Worm (Caenorhabditis elegans) whole organism, midembryonic: ENCODE data around the gene Y71H2AM.6.

Experiments
- T22C8.4 ChIP-seq: fragments of 200-800 bp; sonication (Bioruptor generic); IDR thresholded peaks from 2 replicates; pipeline ENCODE4 v1.3.6; 2022; ENCODE audit warnings: missing genetic modification characterization, missing compliant biosample characterization
- cog-1 ChIP-seq: sonication (generic microtip); optimal IDR thresholded peaks from 2 replicates; lab custom pipeline; 2016; ENCODE audit warnings: missing genetic modification characterization, missing compliant biosample characterization
- flt-1 ChIP-seq: fragments of 200-800 bp; sonication (Bioruptor generic); IDR thresholded peaks from 2 replicates; pipeline ENCODE4 v1.3.6; 2022; ENCODE audit warnings: missing genetic modification characterization, missing compliant biosample characterization
- klf-2 ChIP-seq: fragments of 200-800 bp; sonication (Bioruptor generic); conservative IDR thresholded peaks from 2 replicates; pipeline ENCODE4 v1.3.6; 2022; ENCODE audit warnings: missing genetic modification reagents, missing genetic modification characterization, missing compliant biosample characterization
- med-1 ChIP-seq: sonication (generic microtip); optimal IDR thresholded peaks from 2 replicates; lab custom pipeline; 2017; ENCODE audit warnings: missing genetic modification characterization, mild to moderate bottlenecking, missing compliant biosample characterization, antibody characterized with exemption, missing genetic modification reagents; ENCODE audit not compliant: insufficient read depth
- ref-1 ChIP-seq: fragments of 200-800 bp; sonication (Bioruptor generic); conservative IDR thresholded peaks from 2 replicates; pipeline ENCODE4 v1.3.6; 2022; ENCODE audit warnings: missing genetic modification reagents, missing genetic modification characterization, missing compliant biosample characterization
- tab-1 ChIP-seq: fragments of 200-800 bp; sonication (Bioruptor generic); IDR thresholded peaks from 2 replicates; pipeline ENCODE4 v1.3.6; 2022; ENCODE audit warnings: missing genetic modification characterization, missing compliant biosample characterization
- ztf-23 ChIP-seq: fragments of 200-800 bp; sonication (Bioruptor generic); IDR thresholded peaks from 2 replicates; pipeline ENCODE4 v1.3.6; 2022; ENCODE audit warnings: missing genetic modification reagents, missing genetic modification characterization, missing compliant biosample characterization
- ztf-29 ChIP-seq: fragments of 200-800 bp; sonication (Bioruptor generic); IDR thresholded peaks from 2 replicates; pipeline ENCODE4 v1.3.6; 2022; ENCODE audit warnings: missing genetic modification reagents, missing genetic modification characterization, missing compliant biosample characterization

Y71H2AM.6 gene

ce11 chrIII:2800743-2801142, 19.9 kb downstream of the Y71H2AM.6 start:
- 0 out of 2 replicates have a peak, but pooled peaks have one; percentile 33 for TF ChIP-seq tab-1 (GFP tag; lab: Robert Waterston, UW)
- TF ChIP-seq flt-1 (GFP tag; lab: Robert Waterston, UW): no peak

DNA sequence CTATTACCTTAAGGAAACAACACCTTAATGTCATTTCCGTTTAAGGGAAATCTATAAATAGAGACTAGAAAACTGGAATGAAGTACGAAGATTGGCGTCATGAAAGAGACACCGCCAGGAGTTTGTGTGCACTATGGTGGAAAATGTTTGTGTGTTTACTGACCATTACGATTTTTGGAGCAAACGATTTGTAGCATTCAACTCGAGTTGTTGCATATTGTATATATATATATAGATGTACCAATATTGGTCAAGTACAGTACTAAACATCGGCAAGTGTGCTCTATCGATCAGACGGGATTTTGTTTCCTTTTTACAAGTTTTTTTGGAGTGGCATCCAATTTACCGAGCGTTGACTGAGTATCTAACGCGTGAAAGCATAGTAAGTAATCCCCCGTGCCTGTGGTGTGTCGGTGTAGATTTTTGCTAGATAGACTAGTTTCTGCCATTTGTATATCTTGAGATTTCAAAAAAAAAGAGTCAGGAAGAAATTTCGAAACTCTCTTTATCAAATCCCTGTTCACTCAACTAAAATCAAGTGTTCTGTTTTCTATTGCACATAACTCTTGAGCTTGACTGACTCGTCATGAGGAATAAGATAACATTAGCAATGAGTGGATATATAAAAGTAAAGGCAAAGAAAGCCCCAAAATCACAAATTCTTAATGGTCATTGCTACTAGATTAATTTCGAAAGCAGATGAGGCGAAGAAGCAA, 21.1 kb downstream of the Y71H2AM.6 start, which contains the start of the genes twk-45 and Y71H2AM.25:
TSS of gene twk-45 (minus strand) at position 101 of the 716 bp plus-strand sequence.
TSS of gene Y71H2AM.25 (plus strand) at position 666 of the 716 bp plus-strand sequence.
- TF ChIP-seq flt-1 (GFP tag; lab: Robert Waterston, UW) (no peak), ztf-23 (no peak), ztf-29 (GFP tag; lab: Robert Waterston, UW) (no peak), med-1 (GFP tag; lab: Kevin White, UChicago) (no peak), ref-1 (GFP tag; lab: Robert Waterston, UW) (no peak), cog-1 (tag; lab: Kevin White, UChicago) (no peak), klf-2 (no peak), tab-1 (GFP tag; lab: Robert Waterston, UW) (no peak), T22C8.4 (GFP tag; lab: Robert Waterston, UW) (no peak)

DNA sequence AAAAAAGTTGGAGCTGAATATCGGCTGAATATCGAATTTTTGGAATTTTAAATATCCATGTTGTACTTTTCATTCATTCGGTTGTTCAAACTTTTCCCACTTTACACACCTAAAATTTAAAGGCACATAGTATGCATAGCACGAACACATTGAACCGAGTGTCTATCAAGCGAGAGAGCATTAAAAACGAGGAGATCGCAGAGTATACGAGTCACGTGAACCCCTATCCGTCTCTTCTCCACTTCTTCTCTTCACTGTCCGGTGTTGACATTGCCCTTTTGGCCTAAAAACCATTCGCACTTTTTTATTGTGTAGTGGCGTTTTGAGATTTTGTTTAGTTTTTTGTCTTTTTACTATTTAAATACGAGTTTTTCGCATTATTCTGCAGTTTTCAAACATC, 23.6 kb downstream of the Y71H2AM.6 start:
- TF ChIP-seq flt-1 (GFP tag; lab: Robert Waterston, UW) (no peak), klf-2 (no peak), cog-1 (tag; lab: Kevin White, UChicago) (no peak), tab-1 (GFP tag; lab: Robert Waterston, UW) (no peak), T22C8.4 (GFP tag; lab: Robert Waterston, UW) (no peak), ztf-23 (no peak), ref-1 (GFP tag; lab: Robert Waterston, UW) (no peak), ztf-29 (GFP tag; lab: Robert Waterston, UW) (no peak), med-1 (GFP tag; lab: Kevin White, UChicago) (no peak)

DNA sequence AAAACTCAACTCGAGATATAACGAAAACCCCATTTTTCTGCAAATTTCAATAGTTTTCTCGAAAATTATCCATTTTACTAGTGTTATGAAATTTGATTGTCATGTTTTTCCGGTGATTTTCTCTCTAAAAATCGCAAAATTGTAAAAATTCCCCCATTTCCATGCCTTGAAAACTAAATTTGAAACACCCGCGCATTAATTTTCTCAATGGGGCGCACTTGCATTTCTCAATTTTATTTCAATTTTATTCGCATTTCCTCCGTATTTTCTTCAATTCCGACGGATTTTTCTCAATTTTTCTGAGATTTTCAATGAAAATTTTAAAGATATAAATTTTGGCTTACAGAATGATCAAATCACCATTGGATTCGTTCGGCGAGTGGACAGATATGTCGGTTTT, 24.2 kb downstream of the Y71H2AM.6 start, which contains the start of gene Y71H2AM.3:
TSS of gene Y71H2AM.3 (plus strand) at position 347 of the 400 bp plus-strand sequence.
- TF ChIP-seq med-1 (GFP tag; lab: Kevin White, UChicago) (no peak), ztf-29 (GFP tag; lab: Robert Waterston, UW) (no peak), cog-1 (tag; lab: Kevin White, UChicago) (no peak), flt-1 (GFP tag; lab: Robert Waterston, UW) (no peak), ztf-23 (no peak), ref-1 (GFP tag; lab: Robert Waterston, UW) (no peak), T22C8.4 (GFP tag; lab: Robert Waterston, UW) (no peak), tab-1 (GFP tag; lab: Robert Waterston, UW) (no peak), klf-2 (no peak)

- TF ChIP-seq ztf-23 (no peak), klf-2 (no peak)
Measured at ce11 chrIII:2811410-2811809, 30.6 kb downstream of the Y71H2AM.6 start.

DNA sequence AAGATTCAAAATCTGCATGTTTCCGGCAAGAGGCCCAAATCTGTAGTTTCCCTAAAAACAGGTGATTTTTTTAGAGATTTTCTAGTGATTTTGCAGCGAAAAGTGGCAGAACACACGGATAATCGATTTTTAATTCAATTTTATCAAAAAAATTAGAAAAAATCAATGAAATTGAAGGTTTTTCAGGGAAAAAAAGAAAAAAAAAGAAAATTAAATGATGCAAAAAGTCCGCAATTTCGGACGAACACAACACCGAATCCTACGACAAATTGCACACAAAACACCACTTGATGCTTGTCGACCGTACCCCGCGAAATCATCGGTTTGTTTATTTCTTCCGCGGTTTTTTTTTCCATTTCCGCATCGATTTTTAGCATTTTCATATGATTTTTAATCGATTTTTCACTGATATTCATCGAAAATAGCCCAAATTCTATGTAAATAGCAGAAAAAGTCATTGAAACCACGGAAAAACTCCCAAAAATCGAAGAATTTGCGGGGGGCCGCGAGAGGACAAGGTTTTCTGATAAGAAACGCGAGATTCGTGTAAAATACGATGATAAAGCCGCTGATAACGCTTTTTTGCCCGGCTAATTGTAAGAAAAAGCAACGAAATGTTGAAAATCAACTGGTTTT, 34.2 kb downstream of the Y71H2AM.6 start, which contains the start of gene tufm-1:
TSS of gene tufm-1 (minus strand) at position 51 of the 636 bp plus-strand sequence.
- TF ChIP-seq ref-1 (GFP tag; lab: Robert Waterston, UW) (no peak), cog-1 (tag; lab: Kevin White, UChicago) (no peak), klf-2 (no peak), med-1 (GFP tag; lab: Kevin White, UChicago) (no peak), ztf-23 (no peak), flt-1 (GFP tag; lab: Robert Waterston, UW) (no peak), T22C8.4 (GFP tag; lab: Robert Waterston, UW) (no peak), tab-1 (GFP tag; lab: Robert Waterston, UW) (no peak), ztf-29 (GFP tag; lab: Robert Waterston, UW) (no peak)

ce11 chrIII:2816205-2816923, 35.5 kb downstream of the Y71H2AM.6 start:
- TF ChIP-seq ztf-23 (no peak), flt-1 (GFP tag; lab: Robert Waterston, UW) (no peak), ztf-29 (GFP tag; lab: Robert Waterston, UW) (no peak), tab-1 (GFP tag; lab: Robert Waterston, UW) (no peak), med-1 (GFP tag; lab: Kevin White, UChicago) (no peak), ref-1 (GFP tag; lab: Robert Waterston, UW) (no peak), T22C8.4 (GFP tag; lab: Robert Waterston, UW) (no peak), cog-1 (tag; lab: Kevin White, UChicago) (no peak), klf-2 (no peak)

DNA sequence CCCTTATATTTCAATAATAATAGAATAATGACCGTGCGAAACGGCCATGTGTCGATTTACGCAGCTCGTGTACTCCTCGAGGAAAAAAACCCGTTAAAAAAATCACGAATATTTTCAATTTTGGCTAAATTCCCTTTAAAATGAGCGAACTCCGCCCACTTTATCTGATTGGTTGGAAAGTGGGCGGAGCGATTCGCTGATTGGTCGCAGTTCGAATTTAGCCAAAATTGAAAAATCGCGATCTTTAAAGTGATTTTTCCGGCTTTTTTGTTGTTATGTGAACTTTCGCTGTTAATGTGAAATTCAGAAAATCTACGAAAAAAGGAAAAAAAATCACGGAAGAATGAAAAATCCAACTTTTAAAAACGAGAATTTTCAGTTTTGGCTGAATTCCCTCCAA, 37.0 kb downstream of the Y71H2AM.6 start:
- no peak for TF ChIP-seq flt-1 (GFP tag; lab: Robert Waterston, UW)
- TF ChIP-seq klf-2: no peak
- TF ChIP-seq ref-1 (GFP tag; lab: Robert Waterston, UW): no peak
- no peak for TF ChIP-seq tab-1 (GFP tag; lab: Robert Waterston, UW)
- TF ChIP-seq ztf-29 (GFP tag; lab: Robert Waterston, UW): no peak
- TF ChIP-seq ztf-23: no peak

DNA sequence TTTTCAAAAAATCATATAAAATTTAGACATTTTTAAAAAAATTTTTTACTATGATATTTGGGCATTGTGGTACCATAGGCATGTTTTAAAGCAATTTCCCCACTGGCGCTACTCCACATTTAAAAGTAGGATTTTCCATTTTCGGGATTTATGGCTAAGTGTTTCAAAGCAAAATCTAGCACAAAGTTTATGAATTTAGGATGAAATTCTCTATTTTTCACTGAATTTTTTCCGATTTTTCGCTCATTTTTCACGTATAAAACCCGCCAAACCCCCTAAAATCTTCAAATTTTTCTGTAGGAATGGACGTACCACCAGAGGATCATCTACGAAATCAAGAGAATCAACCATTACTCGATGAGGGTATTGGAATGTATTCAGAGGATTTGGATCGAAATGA, 38.1 kb downstream of the Y71H2AM.6 start, which contains the start of gene pipp-4P:
TSS of gene pipp-4P (plus strand) at position 301 of the 400 bp plus-strand sequence.
- no peak for TF ChIP-seq ztf-23
- TF ChIP-seq ztf-29 (GFP tag; lab: Robert Waterston, UW): no peak
- no peak for TF ChIP-seq cog-1 (tag; lab: Kevin White, UChicago)
- TF ChIP-seq ref-1 (GFP tag; lab: Robert Waterston, UW): no peak
- no peak for TF ChIP-seq klf-2
- TF ChIP-seq med-1 (GFP tag; lab: Kevin White, UChicago): no peak
- no peak for TF ChIP-seq flt-1 (GFP tag; lab: Robert Waterston, UW)
- TF ChIP-seq tab-1 (GFP tag; lab: Robert Waterston, UW): no peak
- TF ChIP-seq T22C8.4 (GFP tag; lab: Robert Waterston, UW): no peak
